Worm (Caenorhabditis elegans): ENCODE measurements around the gene saeg-1.
A peak's percentile ranks its signal among the peaks of the same experiment; 100 is the strongest.

saeg-1 gene

DNA sequence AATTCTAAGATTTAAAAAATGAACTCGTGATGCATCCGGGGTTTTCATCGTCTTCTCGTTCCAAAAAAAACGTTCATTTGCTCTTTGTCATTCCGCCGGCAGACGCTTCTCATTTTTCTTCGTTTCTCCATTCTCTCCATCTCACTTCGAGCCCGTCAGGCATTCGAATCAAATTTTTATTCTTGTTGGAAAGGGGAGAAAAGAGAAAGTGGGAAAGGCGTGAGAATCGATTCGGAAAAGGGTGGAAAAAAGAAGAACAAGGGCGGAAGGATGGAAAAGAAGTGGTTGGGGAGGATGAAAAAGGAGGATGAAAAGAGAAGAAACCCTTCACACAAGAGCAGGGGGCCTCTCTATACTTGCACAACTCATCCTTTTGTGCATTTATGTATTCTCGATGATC, 39.3 kb upstream of the saeg-1 start (continued):
- TF ChIP-seq dsc-1 (tag; optimal IDR thresholded peaks at IDR 0.05) (peak; percentile 23), nhr-11 (tag; optimal IDR thresholded peaks at IDR 0.05) (no peak), nhr-237 (tag; optimal IDR thresholded peaks at IDR 0.05) (no peak), ceh-82 (tag; optimal IDR thresholded peaks at IDR 0.05) (peak in 1 of 3 experiments; percentile 32), lir-3 (tag; optimal IDR thresholded peaks at IDR 0.05; ENCODE audit: poor library complexity) (no peak), efl-3 (GFP tag; optimal IDR thresholded peaks at IDR 0.05) (no peak), sptf-1 (tag; optimal IDR thresholded peaks at IDR 0.05) (no peak), unc-62 (GFP tag; optimal IDR thresholded peaks at IDR 0.05) (no peak), ceh-63 (GFP tag; optimal IDR thresholded peaks at IDR 0.05) (no peak), sup-37 (GFP tag; optimal IDR thresholded peaks at IDR 0.05) (no peak), ceh-88 (GFP tag; IDR thresholded peaks at IDR 0.05) (no peak)

DNA sequence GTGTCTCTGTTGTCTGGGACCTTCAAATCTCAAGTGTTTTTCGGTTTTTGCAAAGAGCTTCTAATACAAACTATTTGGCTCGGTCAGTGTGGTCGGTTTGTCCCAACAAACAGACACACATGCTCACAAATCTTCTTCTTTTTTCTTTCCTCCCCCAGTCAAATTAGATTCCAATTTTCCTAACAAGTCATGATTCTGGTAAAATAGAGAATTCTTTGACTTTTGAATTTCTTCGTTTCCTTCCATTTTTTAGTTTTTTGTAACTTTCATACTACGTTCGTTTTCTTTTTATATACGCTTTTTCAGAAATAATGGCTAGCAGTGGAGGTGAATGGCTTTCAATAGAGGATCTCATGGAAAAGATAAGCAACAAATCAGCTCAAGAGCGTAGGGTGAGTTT, 38.2 kb upstream of the saeg-1 start, which contains the start of gene F32D8.15:
Gene F32D8.15 (plus strand): TSS at position 301 of the 400 bp plus-strand sequence.
- no peak for TF ChIP-seq ceh-90 (tag; optimal IDR thresholded peaks at IDR 0.05)
- peak; percentile 40 for TF ChIP-seq lin-14 (GFP tag; optimal IDR thresholded peaks at IDR 0.05)
- TF ChIP-seq C34B4.2 (tag; optimal IDR thresholded peaks at IDR 0.05) = no peak
- no peak for TF ChIP-seq ceh-82 (tag; optimal IDR thresholded peaks at IDR 0.05)
- TF ChIP-seq nhr-77 (tag; optimal IDR thresholded peaks at IDR 0.05) = no peak
- peak; percentile 4 for TF ChIP-seq dsc-1 (tag; optimal IDR thresholded peaks at IDR 0.05)
- no peak for TF ChIP-seq blmp-1 (tag; optimal IDR thresholded peaks at IDR 0.05)

DNA sequence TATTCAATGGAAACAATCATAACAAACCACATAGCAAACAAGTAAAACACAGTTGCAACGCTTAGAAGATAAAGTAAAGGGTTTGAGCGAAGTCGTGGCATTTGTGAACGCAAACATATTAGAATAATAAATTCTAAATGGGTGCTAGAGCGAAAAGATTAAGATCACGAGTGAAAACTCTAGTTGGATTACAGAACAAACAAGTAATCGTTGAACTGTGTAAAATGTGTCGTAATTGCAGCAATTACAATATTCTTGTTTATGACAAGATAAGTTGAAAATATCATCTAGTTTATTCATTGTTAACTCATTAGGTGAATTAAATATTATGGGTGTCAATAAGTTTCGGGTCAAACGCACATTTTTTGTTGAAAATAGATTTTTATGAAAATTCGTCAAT, 37.2 kb upstream of the saeg-1 start, which contains the start of gene F32D8.8:
Gene F32D8.8 (minus strand): TSS at position 101 of the 400 bp plus-strand sequence.
- TF ChIP-seq aha-1 (tag; optimal IDR thresholded peaks at IDR 0.05) (no peak), unc-86 (tag; optimal IDR thresholded peaks at IDR 0.05) (no peak), xbp-1 (tag; optimal IDR thresholded peaks at IDR 0.05) (no peak)

DNA sequence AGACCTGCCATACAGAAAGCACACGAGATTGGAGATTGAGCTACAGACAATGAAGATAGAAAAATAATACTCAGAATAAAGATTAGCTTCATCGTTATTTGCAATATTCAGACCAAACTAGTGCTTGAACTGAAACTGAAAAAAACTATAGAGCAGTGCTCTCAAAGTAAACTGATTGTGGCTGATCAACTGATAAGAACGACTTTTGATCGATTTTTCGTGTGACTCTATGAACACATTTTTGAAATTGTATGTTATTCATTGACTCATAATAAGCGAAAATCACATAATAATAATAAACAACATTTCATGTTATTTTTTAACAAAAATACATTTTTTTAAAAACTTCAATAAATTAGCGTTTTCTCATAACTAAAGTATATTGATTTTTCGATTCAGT, 35.6 kb upstream of the saeg-1 start, which contains the start of gene spp-16:
Gene spp-16 (minus strand): TSS at position 179 of the 400 bp plus-strand sequence.
- TF ChIP-seq alr-1 (tag; optimal IDR thresholded peaks at IDR 0.05; ENCODE audit: borderline replicate concordance) (no peak), efl-1 (optimal IDR thresholded peaks at IDR 0.05) (no peak), efl-1 (GFP tag; optimal IDR thresholded peaks at IDR 0.05 in 1 of 2) (peak in 1 of 2 experiments; percentile 48)

DNA sequence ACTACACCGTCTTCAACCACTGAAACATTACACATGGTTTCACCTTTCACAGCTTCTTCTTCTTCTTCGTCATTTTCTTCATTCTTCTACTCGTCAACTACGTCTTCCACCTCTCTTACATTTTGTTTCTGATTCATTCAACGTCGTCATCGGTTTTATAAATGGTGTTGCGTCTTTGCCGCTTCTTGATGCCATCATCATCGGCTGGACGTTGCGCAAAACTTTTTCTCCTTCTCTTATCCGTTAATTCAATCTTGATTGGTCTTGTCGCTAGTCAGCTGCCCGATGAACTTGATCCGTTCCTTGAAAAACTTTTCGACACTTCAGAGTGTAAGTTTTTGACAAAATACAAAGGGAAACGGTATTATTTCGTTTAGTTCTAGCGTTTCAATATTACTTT, 33.1 kb upstream of the saeg-1 start:
- TF ChIP-seq fkh-4 (tag; optimal IDR thresholded peaks at IDR 0.05; ENCODE audit: borderline replicate concordance) (no peak), lin-14 (GFP tag; optimal IDR thresholded peaks at IDR 0.05) (peak; percentile 41), nhr-85 (tag) (peak; percentile 69), nhr-19 (GFP tag; conservative IDR thresholded peaks at IDR 0.05) (no peak), blmp-1 (tag; optimal IDR thresholded peaks at IDR 0.05) (peak; percentile 72), ces-1 (GFP tag; optimal IDR thresholded peaks at IDR 0.05) (no peak), efl-1 (optimal IDR thresholded peaks at IDR 0.05) (no peak), efl-1 (GFP tag; optimal IDR thresholded peaks at IDR 0.05 in 1 of 2) (peak in 1 of 2 experiments; percentile 80), lir-3 (tag; optimal IDR thresholded peaks at IDR 0.05; ENCODE audit: poor library complexity) (no peak), nhr-12 (tag; optimal IDR thresholded peaks at IDR 0.05) (no peak), dsc-1 (tag; optimal IDR thresholded peaks at IDR 0.05) (no peak)

DNA sequence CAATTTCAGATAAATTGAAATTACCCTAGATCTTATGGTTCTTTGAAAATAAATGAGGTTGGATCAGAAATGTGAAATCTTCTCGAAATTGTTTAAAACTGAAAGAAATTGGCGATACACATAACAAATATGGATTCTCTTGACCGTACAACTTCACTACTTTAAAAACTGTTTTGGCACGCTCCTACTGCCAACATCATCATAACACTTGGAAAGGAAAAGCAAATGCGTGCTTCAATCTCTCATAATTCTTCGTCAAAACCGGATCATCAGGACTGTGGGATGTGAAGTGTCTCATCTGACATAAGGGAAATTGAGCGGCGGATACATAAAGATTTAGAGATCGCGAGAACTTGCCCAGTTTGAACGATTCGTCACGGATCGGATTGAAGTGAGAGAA, 32.6 kb upstream of the saeg-1 start, which contains the start of gene F32D8.7:
Gene F32D8.7 (plus strand): TSS at position 329 of the 400 bp plus-strand sequence.
- TF ChIP-seq efl-1 (optimal IDR thresholded peaks at IDR 0.05) = no peak
- TF ChIP-seq efl-1 (GFP tag; optimal IDR thresholded peaks at IDR 0.05 in 1 of 2) = peak in 1 of 2 experiments; percentile 80
- no peak for TF ChIP-seq mep-1 (tag; optimal IDR thresholded peaks at IDR 0.05)
- peak; percentile 79 for TF ChIP-seq blmp-1 (tag; optimal IDR thresholded peaks at IDR 0.05)

DNA sequence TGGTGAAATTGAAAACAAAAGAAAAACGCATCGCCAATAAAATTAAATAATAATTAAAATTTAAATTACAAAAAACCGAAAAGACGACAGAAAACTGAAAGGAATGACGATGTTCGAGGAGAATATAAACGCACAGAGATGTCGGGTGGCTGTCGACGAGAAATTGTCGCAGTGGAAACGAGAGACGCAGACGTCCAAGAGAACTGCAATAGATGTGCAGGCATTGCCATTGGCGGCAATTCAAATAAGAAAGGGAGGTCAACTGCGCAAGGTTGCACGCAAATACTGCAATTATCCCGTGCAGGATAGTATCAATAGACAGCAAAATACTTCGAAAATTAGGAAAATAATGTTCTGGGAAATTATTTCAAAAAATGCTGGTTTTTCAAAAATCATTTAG, 31.7 kb upstream of the saeg-1 start:
- TF ChIP-seq fos-1 (tag; optimal IDR thresholded peaks at IDR 0.05) = peak; percentile 97
- no peak for TF ChIP-seq pqm-1 (tag; optimal IDR thresholded peaks at IDR 0.05)
- no peak for TF ChIP-seq sptf-1 (tag; optimal IDR thresholded peaks at IDR 0.05)
- peak; percentile 99 for TF ChIP-seq nhr-20 (tag; optimal IDR thresholded peaks at IDR 0.05)
- peak in 5 of 6 experiments; percentile 91 to 99 (median 98) for TF ChIP-seq elt-3 (tag; optimal IDR thresholded peaks at IDR 0.05)
- peak; percentile 76 for TF ChIP-seq ceh-90 (tag; optimal IDR thresholded peaks at IDR 0.05)
- TF ChIP-seq nhr-47 (tag; optimal IDR thresholded peaks at IDR 0.05) = peak; percentile 99
- peak; percentile 99 for TF ChIP-seq dsc-1 (tag; optimal IDR thresholded peaks at IDR 0.05)
- TF ChIP-seq mep-1 (tag; optimal IDR thresholded peaks at IDR 0.05) = peak; percentile 99
- TF ChIP-seq nhr-71 (tag; optimal IDR thresholded peaks at IDR 0.05) = peak; percentile 100
- peak; percentile 61; the same call in 1 of the 2 replicates for TF ChIP-seq unc-98 (GFP tag; IDR thresholded peaks at IDR 0.05)
- peak; percentile 99 for TF ChIP-seq lin-13 (GFP tag; optimal IDR thresholded peaks at IDR 0.05)
- TF ChIP-seq hlh-17 (GFP tag; optimal IDR thresholded peaks at IDR 0.05; ENCODE audit: borderline replicate concordance) = peak; percentile 37
- TF ChIP-seq unc-30 (tag; optimal IDR thresholded peaks at IDR 0.05) = peak; percentile 25
- peak; percentile 98 for TF ChIP-seq egl-13 (tag; optimal IDR thresholded peaks at IDR 0.05)
- peak; percentile 96 for TF ChIP-seq ceh-88 (GFP tag; IDR thresholded peaks at IDR 0.05)
- TF ChIP-seq elt-2 (tag; optimal IDR thresholded peaks at IDR 0.05) = peak; percentile 97
